Fruit fly (Drosophila melanogaster) whole organism, embryonic: Measurements from ENCODE around the gene CG11353.
A peak's percentile ranks its signal among the peaks of the same experiment; 100 is the strongest.

Experiments used
- CG10274 ChIP-seq: fragments of 200-800 bp; sonication (Bioruptor generic); optimal IDR thresholded peaks from 3 replicates; lab custom pipeline; 2017; ENCODE audit warnings: missing biosample characterization, mild to moderate bottlenecking, missing genetic modification characterization
- CG13296 ChIP-seq: fragments of 200-800 bp; sonication (Bioruptor generic); optimal IDR thresholded peaks from 3 replicates; lab custom pipeline; 2018; ENCODE audit warnings: missing biosample characterization, mild to moderate bottlenecking, missing genetic modification characterization
- CG14050 ChIP-seq: fragments of 200-800 bp; sonication (Bioruptor generic); IDR thresholded peaks from 3 replicates; pipeline ENCODE4 v1.3.6; 2022; ENCODE audit warnings: missing biosample characterization, missing genetic modification characterization
- CG17328 ChIP-seq: fragments of 200-800 bp; sonication (Bioruptor generic); IDR thresholded peaks from 2 replicates; pipeline ENCODE4 v1.3.6; 2022; ENCODE audit warnings: missing biosample characterization, missing genetic modification characterization
- CG1792 ChIP-seq: fragments of 200-800 bp; sonication (Bioruptor generic); optimal IDR thresholded peaks from 2 replicates; lab custom pipeline; 2016; ENCODE audit warnings: missing biosample characterization, missing genetic modification characterization
- CG2116 ChIP-seq: fragments of 200-800 bp; sonication (Bioruptor generic); optimal IDR thresholded peaks from 3 replicates; lab custom pipeline; 2018; ENCODE audit warnings: missing biosample characterization, mild to moderate bottlenecking, missing genetic modification characterization
- CG2712 ChIP-seq: fragments of 200-800 bp; optimal IDR thresholded peaks from 3 replicates; lab custom pipeline; 2019; ENCODE audit warnings: missing biosample characterization, mild to moderate bottlenecking, missing genetic modification characterization, moderate library complexity
- CG32772 ChIP-seq: fragments of 200-800 bp; sonication (Bioruptor generic); IDR thresholded peaks from 2 replicates; pipeline ENCODE4 v1.3.6; 2022; ENCODE audit warnings: missing biosample characterization, missing genetic modification characterization
- CG34422 ChIP-seq: fragments of 200-800 bp; sonication (Bioruptor generic); IDR thresholded peaks from 3 replicates; pipeline ENCODE4 v1.3.6; 2022; ENCODE audit warnings: missing biosample characterization, missing genetic modification characterization
- CG3995 ChIP-seq: fragments of 200-800 bp; sonication (Bioruptor generic); optimal IDR thresholded peaks from 3 replicates; lab custom pipeline; 2016; ENCODE audit warnings: missing biosample characterization, missing genetic modification characterization
- CG6272 ChIP-seq: fragments of 200-800 bp; sonication (Bioruptor generic); IDR thresholded peaks from 2 replicates; pipeline ENCODE4 v1.3.6; 2022; ENCODE audit warnings: missing biosample characterization, missing genetic modification characterization
- CG6854 ChIP-seq: fragments of 200-800 bp; sonication (Bioruptor generic); optimal IDR thresholded peaks from 3 replicates; lab custom pipeline; 2017; ENCODE audit warnings: missing biosample characterization, mild to moderate bottlenecking, missing genetic modification characterization
- CG7963 ChIP-seq: fragments of 200-800 bp; sonication (Bioruptor generic); IDR thresholded peaks from 3 replicates; pipeline ENCODE4 v1.3.6; 2022; ENCODE audit warnings: missing biosample characterization, missing genetic modification characterization; ENCODE audit not compliant: partially characterized antibody
- CG8359 ChIP-seq: fragments of 200-800 bp; sonication (Bioruptor generic); optimal IDR thresholded peaks from 2 replicates; lab custom pipeline; 2017; ENCODE audit warnings: missing biosample characterization, mild to moderate bottlenecking, missing genetic modification characterization, borderline replicate concordance
- Deaf1 ChIP-seq: fragments of 200-800 bp; optimal IDR thresholded peaks from 3 replicates; lab custom pipeline; 2019; ENCODE audit warnings: missing biosample characterization, mild to moderate bottlenecking, missing genetic modification characterization, moderate library complexity
- Dll ChIP-seq: fragments of 200-800 bp; sonication (Bioruptor generic); IDR thresholded peaks from 4 replicates; pipeline ENCODE4 v1.3.6; 2022; ENCODE audit warnings: missing biosample characterization, missing genetic modification characterization; ENCODE audit not compliant: partially characterized antibody
- Ets65A ChIP-seq: fragments of 200-800 bp; sonication (Bioruptor generic); peaks from one replicate; lab custom pipeline; 2016; ENCODE audit warnings: missing biosample characterization, missing genetic modification characterization
- Ets97D ChIP-seq: fragments of 200-800 bp; sonication (Bioruptor generic); optimal IDR thresholded peaks from 3 replicates; lab custom pipeline; 2016; ENCODE audit warnings: missing biosample characterization, missing genetic modification characterization
- H15 ChIP-seq: fragments of 200-800 bp; sonication (Bioruptor generic); IDR thresholded peaks from 3 replicates; pipeline ENCODE4 v1.3.6; 2022; ENCODE audit warnings: missing biosample characterization, missing genetic modification characterization
- Hey ChIP-seq: fragments of 200-800 bp; sonication (Bioruptor generic); optimal IDR thresholded peaks from 3 replicates; lab custom pipeline; 2018; ENCODE audit warnings: missing biosample characterization, mild to moderate bottlenecking, missing genetic modification characterization
- Lhr ChIP-seq: fragments of 200-800 bp; sonication (Bioruptor generic); optimal IDR thresholded peaks from 3 replicates; lab custom pipeline; 2017; ENCODE audit warnings: mild to moderate bottlenecking, missing biosample characterization, missing genetic modification reagents, missing genetic modification characterization
- MESR4 ChIP-seq: fragments of 200-800 bp; sonication (Bioruptor generic); optimal IDR thresholded peaks from 2 replicates; lab custom pipeline; 2018; ENCODE audit warnings: missing biosample characterization, mild to moderate bottlenecking, missing genetic modification characterization, moderate library complexity
- Pdp1 ChIP-seq, 2 experiments: fragments of 200-800 bp; sonication (Bioruptor generic); optimal IDR thresholded peaks; 3 replicates each; lab custom pipeline; 2016; ENCODE audit warnings: missing biosample characterization in 2 of 2, missing genetic modification characterization in 2 of 2, mild to moderate bottlenecking in 1 of 2, moderate library complexity in 1 of 2
- Poxn ChIP-seq: fragments of 200-800 bp; sonication (Bioruptor generic); IDR thresholded peaks from 2 replicates; pipeline ENCODE4 v1.3.6; 2022; ENCODE audit warnings: missing biosample characterization, missing genetic modification characterization
- Trl ChIP-seq, 3 experiments: fragments of >200 bp in 2 of 3; fragments of 200-800 bp in 1 of 3; sonication (Bioruptor generic) in 1 of 3; optimal IDR thresholded peaks; 2 replicates in 1 of 3; 3 replicates in 2 of 3; lab custom pipeline; 2016 to 2017; ENCODE audit warnings: missing biosample characterization in 1 of 3, missing genetic modification characterization in 1 of 3
- abd-A ChIP-seq: fragments of 200-800 bp; sonication (Bioruptor generic); optimal IDR thresholded peaks from 3 replicates; lab custom pipeline; 2019; ENCODE audit warnings: missing biosample characterization, mild to moderate bottlenecking, missing genetic modification characterization, moderate library complexity
- al ChIP-seq: fragments of 200-800 bp; sonication (Bioruptor generic); IDR thresholded peaks from 2 replicates; pipeline ENCODE4 v1.3.6; 2022; ENCODE audit warnings: missing biosample characterization, missing genetic modification characterization
- chinmo ChIP-seq: fragments of 200-800 bp; sonication (Bioruptor generic); IDR thresholded peaks from 4 replicates; pipeline ENCODE4 v1.3.6; 2022; ENCODE audit warnings: missing biosample characterization, missing genetic modification characterization; ENCODE audit not compliant: partially characterized antibody
- danr ChIP-seq: fragments of 200-800 bp; sonication (Bioruptor generic); IDR thresholded peaks from 2 replicates; pipeline ENCODE4 v1.3.6; 2022; ENCODE audit warnings: missing biosample characterization, missing genetic modification characterization
- dysf ChIP-seq: fragments of 200-800 bp; sonication (Bioruptor generic); IDR thresholded peaks from 3 replicates; pipeline ENCODE4 v1.3.6; 2022; ENCODE audit warnings: missing biosample characterization, missing genetic modification characterization
- esg ChIP-seq: fragments of 200-800 bp; sonication (Bioruptor generic); conservative IDR thresholded peaks from 2 replicates; pipeline ENCODE4 v1.3.6; 2022; ENCODE audit warnings: missing biosample characterization, missing genetic modification characterization
- ewg ChIP-seq: fragments of 200-800 bp; sonication (Bioruptor generic); optimal IDR thresholded peaks from 3 replicates; lab custom pipeline; 2017; ENCODE audit warnings: mild to moderate bottlenecking, missing biosample characterization, missing genetic modification reagents, missing genetic modification characterization
- gce ChIP-seq: fragments of 200-800 bp; sonication (Bioruptor generic); IDR thresholded peaks from 3 replicates; pipeline ENCODE4 v1.3.6; 2022; ENCODE audit warnings: missing biosample characterization, missing genetic modification characterization
- gsb ChIP-seq: fragments of 200-800 bp; sonication (Bioruptor generic); IDR thresholded peaks from 2 replicates; pipeline ENCODE4 v1.3.6; 2022; ENCODE audit warnings: missing biosample characterization, missing genetic modification characterization
- klu ChIP-seq: fragments of 200-800 bp; sonication (Bioruptor generic); IDR thresholded peaks from 2 replicates; pipeline ENCODE4 v1.3.6; 2022; ENCODE audit warnings: missing biosample characterization, missing genetic modification characterization
- nom ChIP-seq: fragments of 200-800 bp; sonication (Bioruptor generic); optimal IDR thresholded peaks from 2 replicates; lab custom pipeline; 2017; ENCODE audit warnings: missing biosample characterization, missing genetic modification characterization, mild to moderate bottlenecking, moderate library complexity, missing genetic modification reagents
- otp ChIP-seq: fragments of 200-800 bp; sonication (Bioruptor generic); IDR thresholded peaks from 3 replicates; pipeline ENCODE4, ENCODE4 v1.3.6; 2022; ENCODE audit warnings: missing biosample characterization, missing genetic modification characterization
- pan ChIP-seq, 4 experiments: fragments of >200 bp in 3 of 4; fragments of 200-800 bp in 1 of 4; sonication (Bioruptor generic) in 1 of 4; optimal IDR thresholded peaks in 3 of 4; IDR thresholded peaks in 1 of 4; 2 replicates each; pipeline versions ENCODE4 v1.3.6 to Lab custom; 2017 to 2022; ENCODE audit warnings: missing biosample characterization in 2 of 4, missing genetic modification characterization in 2 of 4, mixed read lengths in 1 of 4
- pho ChIP-seq: fragments of 200-800 bp; sonication (Bioruptor generic); optimal IDR thresholded peaks from 2 replicates; lab custom pipeline; 2016; ENCODE audit warnings: missing biosample characterization, missing genetic modification characterization
- pros ChIP-seq: fragments of 200-800 bp; sonication (Bioruptor generic); optimal IDR thresholded peaks from 3 replicates; lab custom pipeline; 2019; ENCODE audit warnings: missing biosample characterization, mild to moderate bottlenecking, missing genetic modification characterization, moderate library complexity
- psq ChIP-seq: fragments of 200-800 bp; sonication (Bioruptor generic); optimal IDR thresholded peaks from 2 replicates; lab custom pipeline; 2017; ENCODE audit warnings: missing biosample characterization, missing genetic modification characterization
- slbo ChIP-seq: fragments of 200-800 bp; sonication (Bioruptor generic); IDR thresholded peaks from 2 replicates; pipeline ENCODE4 v1.3.6; 2022; ENCODE audit warnings: missing biosample characterization, missing genetic modification characterization
- sna ChIP-seq: fragments of 200-800 bp; sonication (Bioruptor generic); IDR thresholded peaks from 2 replicates; pipeline ENCODE4 v1.3.6; 2022; ENCODE audit warnings: missing biosample characterization, missing genetic modification characterization; ENCODE audit not compliant: partially characterized antibody
- unpg ChIP-seq: fragments of 200-800 bp; sonication (Bioruptor generic); optimal IDR thresholded peaks from 3 replicates; lab custom pipeline; 2018; ENCODE audit warnings: missing biosample characterization, mild to moderate bottlenecking, missing genetic modification characterization, moderate library complexity
- z ChIP-seq: fragments of 200-800 bp; sonication (Bioruptor generic); IDR thresholded peaks from 3 replicates; pipeline ENCODE4 v1.3.6; 2022; ENCODE audit warnings: missing biosample characterization, missing genetic modification characterization
- zf30C ChIP-seq: fragments of 200-800 bp; sonication (Bioruptor generic); optimal IDR thresholded peaks from 3 replicates; lab custom pipeline; 2018; ENCODE audit warnings: missing biosample characterization, mild to moderate bottlenecking, missing genetic modification characterization

The CG11353 gene

DNA sequence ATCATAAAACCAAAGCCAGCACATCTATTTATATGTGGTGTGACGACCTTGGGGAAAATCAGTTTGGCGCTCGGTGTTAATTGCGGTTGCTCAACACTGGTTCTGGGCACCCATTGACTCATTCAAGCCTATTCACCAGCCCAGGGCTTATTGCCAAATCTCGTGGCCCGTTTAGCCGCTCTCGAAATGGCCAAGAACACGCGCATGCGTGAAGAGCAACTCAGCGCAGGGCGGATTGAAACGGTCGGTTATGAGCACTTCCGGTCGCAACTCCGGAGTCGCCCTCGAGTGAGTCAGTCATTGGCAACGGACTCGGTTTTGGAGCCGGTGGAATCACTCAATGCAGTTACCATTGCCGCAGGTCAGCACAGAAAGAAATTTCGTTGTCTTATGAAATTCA lies 43.5 kb upstream of the CG11353 start:
- TF ChIP-seq gsb (GFP tag; lab: Robert Waterston, UW) (0 out of 2 replicates have a peak, but pooled peaks have one; percentile 33), Lhr (GFP tag; lab: Kevin White, UChicago) (no peak), chinmo (0 out of 4 replicates have a peak, but pooled peaks have one; percentile 34), abd-A (tag; lab: Kevin White, UChicago) (no peak), z (GFP tag; lab: Robert Waterston, UW) (peak; percentile 61; the same call in 1 of the 3 replicates), ewg (GFP tag; lab: Kevin White, UChicago) (peak; percentile 30), CG8359 (GFP tag; lab: Kevin White, UChicago) (peak; percentile 57), CG6272 (peak; percentile 22; the same call in 1 of the 2 replicates), Ets65A (GFP tag; lab: Kevin White, UChicago) (peak; percentile 56)

DNA sequence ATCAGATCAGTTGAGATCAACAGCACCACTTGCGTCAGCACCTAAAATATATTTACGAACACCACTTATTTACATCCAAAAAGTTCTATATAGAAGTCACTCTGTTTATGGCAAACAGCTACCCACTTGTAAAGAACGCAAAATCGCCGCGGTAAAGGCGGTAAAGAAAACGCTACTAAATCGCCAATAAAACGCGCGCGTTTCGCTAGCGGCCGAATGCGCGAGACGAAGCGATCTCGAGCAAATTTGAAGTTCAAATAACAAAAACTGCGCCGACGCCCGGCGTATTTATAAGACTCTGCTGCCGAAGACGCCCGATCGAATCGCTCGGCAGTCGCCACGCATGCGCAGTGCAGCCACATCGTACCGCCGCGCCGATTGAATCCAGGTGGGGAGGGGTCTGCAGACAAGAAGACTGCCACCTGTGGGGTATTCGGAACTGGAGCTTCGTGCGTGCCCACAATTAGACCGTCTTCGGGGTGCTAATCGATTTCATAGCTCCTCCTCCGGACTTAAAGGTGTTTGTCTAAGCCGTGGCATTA lies 42.2 kb upstream of the CG11353 start, which contains the start of gene CG13722:
Gene CG13722 (minus strand): TSS at position 262 of the 542 bp plus-strand sequence.
- TF ChIP-seq gce (GFP tag; lab: Robert Waterston, UW) (no peak), CG6854 (GFP tag; lab: Kevin White, UChicago) (no peak), pho (no peak), unpg (GFP tag; lab: Kevin White, UChicago) (no peak), esg (GFP tag; lab: Robert Waterston, UW) (no peak), CG7963 (GFP tag; lab: Robert Waterston, UW) (0 out of 3 replicates have a peak, but pooled peaks have one; percentile 7), CG14050 (GFP tag; lab: Robert Waterston, UW) (no peak), CG1792 (GFP tag; lab: Kevin White, UChicago) (no peak), pan (optimal IDR thresholded peaks at IDR 0.05; lab: Kevin White, UChicago) (no peak), pan (GFP tag; optimal IDR thresholded peaks at IDR 0.05 in 1 of 2, IDR thresholded peaks at IDR 0.05 in 1 of 2) (peak in 1 of 2 experiments; percentile 15), dysf (0 out of 3 replicates have a peak, but pooled peaks have one; percentile 14), pros (GFP tag; lab: Kevin White, UChicago) (no peak), Deaf1 (peak; percentile 93), Hey (no peak), CG17328 (GFP tag; lab: Robert Waterston, UW) (no peak), CG3995 (GFP tag; lab: Kevin White, UChicago) (no peak), chinmo (0 out of 4 replicates have a peak, but pooled peaks have one; percentile 64), al (GFP tag; lab: Robert Waterston, UW) (no peak), H15 (0 out of 3 replicates have a peak, but pooled peaks have one; percentile 34), zf30C (GFP tag; lab: Kevin White, UChicago) (no peak), Poxn (GFP tag; lab: Robert Waterston, UW) (no peak), Pdp1 (GFP tag; optimal IDR thresholded peaks at IDR 0.05; lab: Kevin White, UChicago) (no peak), klu (GFP tag; lab: Robert Waterston, UW) (no peak), MESR4 (GFP tag; lab: Kevin White, UChicago) (no peak), nom (GFP tag; lab: Kevin White, UChicago) (peak; percentile 60), CG2712 (no peak), CG10274 (GFP tag; lab: Kevin White, UChicago) (peak; percentile 13), CG8359 (GFP tag; lab: Kevin White, UChicago) (peak; percentile 99), Ets97D (GFP tag; lab: Kevin White, UChicago) (no peak), CG32772 (GFP tag; lab: Robert Waterston, UW) (no peak), Trl (optimal IDR thresholded peaks at IDR 0.05; lab: Kevin White, UChicago) (no peak), Trl (GFP tag; optimal IDR thresholded peaks at IDR 0.05; lab: Kevin White, UChicago) (no peak), CG34422 (GFP tag; lab: Robert Waterston, UW) (0 out of 3 replicates have a peak, but pooled peaks have one; percentile 15), CG2116 (no peak), sna (0 out of 2 replicates have a peak, but pooled peaks have one; percentile 18), slbo (GFP tag; lab: Robert Waterston, UW) (no peak), CG13296 (GFP tag; lab: Kevin White, UChicago) (no peak), Dll (GFP tag; lab: Robert Waterston, UW) (0 out of 4 replicates have a peak, but pooled peaks have one; percentile 14), otp (peak; percentile 65; the same call in 2 of the 3 replicates), danr (GFP tag; lab: Robert Waterston, UW) (no peak), psq (GFP tag; lab: Kevin White, UChicago) (no peak)
